Fruit fly (Drosophila melanogaster) whole organism, embryonic: ENCODE results near the gene CG3726.

Source experiments
- Atf-2 ChIP-seq: fragments of 200-800 bp; sonication (Bioruptor generic); optimal IDR thresholded peaks from 2 replicates; lab custom pipeline; 2016; ENCODE audit warnings: missing biosample characterization, missing genetic modification characterization
- CG10959 ChIP-seq: fragments of 200-800 bp; sonication (Bioruptor generic); IDR thresholded peaks from 2 replicates; pipeline ENCODE4 v1.3.6; 2022; ENCODE audit warnings: missing biosample characterization, missing genetic modification characterization
- CG15514 ChIP-seq: fragments of 200-800 bp; sonication (Bioruptor generic); optimal IDR thresholded peaks from 3 replicates; lab custom pipeline; 2017; ENCODE audit warnings: missing biosample characterization, missing genetic modification characterization, mild to moderate bottlenecking, moderate library complexity, missing genetic modification reagents
- CG15601 ChIP-seq: fragments of 200-800 bp; sonication (Bioruptor generic); optimal IDR thresholded peaks from 3 replicates; lab custom pipeline; 2019; ENCODE audit warnings: missing biosample characterization, mild to moderate bottlenecking, missing genetic modification characterization, moderate library complexity
- CG16863 ChIP-seq: fragments of 200-800 bp; sonication (Bioruptor generic); optimal IDR thresholded peaks from 3 replicates; lab custom pipeline; 2016; ENCODE audit warnings: missing biosample characterization, missing genetic modification characterization
- CG17361 ChIP-seq: fragments of 200-800 bp; sonication (Bioruptor generic); IDR thresholded peaks from 3 replicates; pipeline ENCODE4 v1.3.6; 2022; ENCODE audit warnings: missing biosample characterization, missing genetic modification characterization
- CG17385 ChIP-seq: fragments of 200-800 bp; sonication (Bioruptor generic); optimal IDR thresholded peaks from 3 replicates; lab custom pipeline; 2018; ENCODE audit warnings: missing biosample characterization, mild to moderate bottlenecking, missing genetic modification characterization
- CG31224 ChIP-seq: fragments of 200-800 bp; sonication (Bioruptor generic); IDR thresholded peaks from 2 replicates; pipeline ENCODE4 v1.3.6; 2022; ENCODE audit warnings: missing biosample characterization, missing genetic modification characterization
- CG31441 ChIP-seq: fragments of 200-800 bp; sonication (Bioruptor generic); IDR thresholded peaks from 2 replicates; pipeline ENCODE4 v1.3.6; 2022; ENCODE audit warnings: missing biosample characterization, missing genetic modification characterization
- CG3163 ChIP-seq: fragments of 200-800 bp; sonication (Bioruptor generic); optimal IDR thresholded peaks from 3 replicates; lab custom pipeline; 2016; ENCODE audit warnings: missing biosample characterization, missing genetic modification characterization
- CG34376 ChIP-seq: fragments of 200-800 bp; sonication (Bioruptor generic); optimal IDR thresholded peaks from 2 replicates; lab custom pipeline; 2018; ENCODE audit warnings: missing biosample characterization, mild to moderate bottlenecking, missing genetic modification characterization
- CG4328 ChIP-seq: fragments of 200-800 bp; sonication (Bioruptor generic); optimal IDR thresholded peaks from 3 replicates; lab custom pipeline; 2017; ENCODE audit warnings: missing biosample characterization, missing genetic modification reagents, missing genetic modification characterization
- CG4707 ChIP-seq: fragments of 200-800 bp; sonication (Bioruptor generic); optimal IDR thresholded peaks from 2 replicates; lab custom pipeline; 2018; ENCODE audit warnings: missing biosample characterization, mild to moderate bottlenecking, missing genetic modification characterization, moderate library complexity
- CG7928 ChIP-seq: fragments of 200-800 bp; sonication (Bioruptor generic); optimal IDR thresholded peaks from 2 replicates; lab custom pipeline; 2017; ENCODE audit warnings: missing biosample characterization, mild to moderate bottlenecking, missing genetic modification characterization
- CG7963 ChIP-seq: fragments of 200-800 bp; sonication (Bioruptor generic); IDR thresholded peaks from 3 replicates; pipeline ENCODE4 v1.3.6; 2022; ENCODE audit warnings: missing biosample characterization, missing genetic modification characterization; ENCODE audit not compliant: partially characterized antibody
- CG9215 ChIP-seq: fragments of 200-800 bp; sonication (Bioruptor generic); IDR thresholded peaks from 2 replicates; pipeline ENCODE4 v1.3.6; 2022; ENCODE audit warnings: missing biosample characterization, missing genetic modification characterization
- Doc3 ChIP-seq: fragments of 200-800 bp; sonication (Bioruptor generic); IDR thresholded peaks from 3 replicates; pipeline ENCODE4 v1.3.6; 2022; ENCODE audit warnings: missing biosample characterization, missing genetic modification characterization; ENCODE audit not compliant: partially characterized antibody
- Elba2 ChIP-seq: fragments of 200-800 bp; sonication (Bioruptor generic); optimal IDR thresholded peaks from 3 replicates; lab custom pipeline; 2016; ENCODE audit warnings: missing biosample characterization, missing genetic modification characterization
- GATAe ChIP-seq: fragments of 200-800 bp; sonication (Bioruptor generic); conservative IDR thresholded peaks from 2 replicates; pipeline ENCODE4 v1.3.6; 2022; ENCODE audit warnings: missing biosample characterization, missing genetic modification characterization
- Hr78 ChIP-seq, 2 experiments: fragments of 200-800 bp in 1 of 2; fragments of >200 bp in 1 of 2; sonication (Bioruptor generic) in 1 of 2; optimal IDR thresholded peaks; 2 replicates each; lab custom pipeline; 2017 to 2019; ENCODE audit warnings: missing biosample characterization in 2 of 2, missing genetic modification characterization in 2 of 2, mild to moderate bottlenecking in 1 of 2, moderate library complexity in 1 of 2
- Kr ChIP-seq: fragments of 200-800 bp; sonication (Bioruptor generic); optimal IDR thresholded peaks from 2 replicates; lab custom pipeline; 2017; ENCODE audit warnings: missing biosample characterization, mild to moderate bottlenecking, missing genetic modification characterization
- Mad ChIP-seq: fragments of 200-800 bp; sonication (Bioruptor generic); optimal IDR thresholded peaks from 2 replicates; lab custom pipeline; 2016; ENCODE audit warnings: missing biosample characterization, missing genetic modification characterization
- Med ChIP-seq: fragments of 200-800 bp; sonication (Bioruptor generic); peaks from one replicate; lab custom pipeline; 2016; ENCODE audit warnings: missing biosample characterization, missing genetic modification characterization, mild to moderate bottlenecking, inconsistent platforms, moderate library complexity
- Pdp1 ChIP-seq, 2 experiments: fragments of 200-800 bp; sonication (Bioruptor generic); optimal IDR thresholded peaks; 3 replicates each; lab custom pipeline; 2016; ENCODE audit warnings: missing biosample characterization in 2 of 2, missing genetic modification characterization in 2 of 2, mild to moderate bottlenecking in 1 of 2, moderate library complexity in 1 of 2
- bowl ChIP-seq: fragments of 200-800 bp; sonication (Bioruptor generic); IDR thresholded peaks from 2 replicates; pipeline ENCODE4 v1.3.6; 2022; ENCODE audit warnings: missing biosample characterization, missing genetic modification characterization
- caup ChIP-seq: fragments of 200-800 bp; sonication (Bioruptor generic); optimal IDR thresholded peaks from 3 replicates; lab custom pipeline; 2017; ENCODE audit warnings: missing biosample characterization, mild to moderate bottlenecking, missing genetic modification characterization, moderate library complexity; ENCODE audit not compliant: severe bottlenecking
- dmrt11E ChIP-seq: fragments of 200-800 bp; sonication (Bioruptor generic); optimal IDR thresholded peaks from 3 replicates; lab custom pipeline; 2018; ENCODE audit warnings: missing biosample characterization, mild to moderate bottlenecking, missing genetic modification characterization, moderate library complexity
- exex ChIP-seq: fragments of 200-800 bp; sonication (Bioruptor generic); optimal IDR thresholded peaks from 4 replicates; lab custom pipeline; 2018; ENCODE audit warnings: missing biosample characterization, mild to moderate bottlenecking, missing genetic modification characterization, moderate library complexity
- fu2 ChIP-seq: fragments of 200-800 bp; sonication (Bioruptor generic); optimal IDR thresholded peaks from 2 replicates; lab custom pipeline; 2016; ENCODE audit warnings: missing biosample characterization, missing genetic modification characterization
- grn ChIP-seq: fragments of 200-800 bp; sonication (Bioruptor generic); optimal IDR thresholded peaks from 3 replicates; lab custom pipeline; 2017; ENCODE audit warnings: missing biosample characterization, missing genetic modification characterization
- ind ChIP-seq: fragments of 200-800 bp; sonication (Bioruptor generic); optimal IDR thresholded peaks from 3 replicates; lab custom pipeline; 2016; ENCODE audit warnings: missing biosample characterization, missing genetic modification characterization
- kah ChIP-seq: fragments of 200-800 bp; sonication (Bioruptor generic); optimal IDR thresholded peaks from 2 replicates; lab custom pipeline; 2018; ENCODE audit warnings: missing biosample characterization, mild to moderate bottlenecking, missing genetic modification characterization
- klu ChIP-seq: fragments of 200-800 bp; sonication (Bioruptor generic); IDR thresholded peaks from 2 replicates; pipeline ENCODE4 v1.3.6; 2022; ENCODE audit warnings: missing biosample characterization, missing genetic modification characterization
- lab ChIP-seq: fragments of 200-800 bp; sonication (Bioruptor generic); optimal IDR thresholded peaks from 3 replicates; lab custom pipeline; 2017; ENCODE audit warnings: missing biosample characterization, missing genetic modification characterization, mild to moderate bottlenecking, moderate library complexity, missing genetic modification reagents
- mirr ChIP-seq: fragments of 200-800 bp; sonication (Bioruptor generic); optimal IDR thresholded peaks from 3 replicates; lab custom pipeline; 2018; ENCODE audit warnings: missing biosample characterization, mild to moderate bottlenecking, missing genetic modification characterization
- pnt ChIP-seq: fragments of 200-800 bp; sonication (Bioruptor generic); optimal IDR thresholded peaks from 3 replicates; lab custom pipeline; 2016; ENCODE audit warnings: missing biosample characterization, missing genetic modification characterization
- run ChIP-seq: fragments of 200-800 bp; sonication (Bioruptor generic); optimal IDR thresholded peaks from 3 replicates; lab custom pipeline; 2018; ENCODE audit warnings: missing biosample characterization, mild to moderate bottlenecking, missing genetic modification characterization
- sd ChIP-seq: fragments of 200-800 bp; sonication (Bioruptor generic); optimal IDR thresholded peaks from 3 replicates; lab custom pipeline; 2018; ENCODE audit warnings: missing biosample characterization, mild to moderate bottlenecking, missing genetic modification characterization, moderate library complexity
- sens ChIP-seq: fragments of 200-800 bp; sonication (Bioruptor generic); peaks from one replicate; lab custom pipeline; 2016; ENCODE audit warnings: missing biosample characterization, missing genetic modification characterization

CG3726 gene

dm6 chrX:5883394-5883793 is 33.5 kb upstream of the CG3726 start (continued):
- TF ChIP-seq Doc3 (GFP tag; lab: Robert Waterston, UW) (no peak), CG15514 (GFP tag; lab: Kevin White, UChicago) (peak; percentile 64), pnt (GFP tag; lab: Kevin White, UChicago) (peak; percentile 45), Mad (GFP tag; lab: Kevin White, UChicago) (peak; percentile 21), CG9215 (GFP tag; lab: Robert Waterston, UW) (no peak), CG3163 (GFP tag; lab: Kevin White, UChicago) (peak; percentile 15), Hr78 (GFP tag; optimal IDR thresholded peaks at IDR 0.05; lab: Kevin White, UChicago) (no peak), CG31441 (GFP tag; lab: Robert Waterston, UW) (no peak), fu2 (GFP tag; lab: Kevin White, UChicago) (no peak)

DNA sequence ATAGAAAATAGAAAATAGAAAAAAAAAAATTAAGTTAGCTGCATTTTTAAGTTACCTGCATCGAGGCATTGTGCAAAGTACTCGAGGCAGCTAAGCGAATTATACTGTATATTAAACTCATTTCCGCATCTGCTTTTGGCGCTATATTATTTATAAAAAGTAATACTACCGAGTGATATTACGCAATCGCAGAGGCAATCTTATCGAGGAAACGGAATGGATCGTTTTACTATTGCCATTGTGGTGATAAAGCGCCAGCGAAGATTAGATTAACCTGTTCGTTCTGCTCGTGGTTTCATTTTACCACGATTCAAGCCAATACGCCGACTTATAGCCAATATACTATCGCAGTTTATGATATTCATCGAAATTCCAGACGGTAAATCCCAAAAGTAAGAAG is 32.6 kb upstream of the CG3726 start:
- TF ChIP-seq CG16863 (GFP tag; lab: Kevin White, UChicago) = no peak
- TF ChIP-seq sd (tag; lab: Kevin White, UChicago) = peak; percentile 48
- no peak for TF ChIP-seq CG7928 (GFP tag; lab: Kevin White, UChicago)
- no peak for TF ChIP-seq dmrt11E (tag; lab: Kevin White, UChicago)
- peak in 1 of 2 experiments; percentile 88 for TF ChIP-seq Pdp1 (GFP tag; optimal IDR thresholded peaks at IDR 0.05; lab: Kevin White, UChicago)
- peak; percentile 24 for TF ChIP-seq Med (GFP tag; lab: Kevin White, UChicago)
- TF ChIP-seq exex = peak; percentile 39
- TF ChIP-seq GATAe = peak; percentile 22; the same call in 1 of the 2 replicates
- TF ChIP-seq CG31224 (GFP tag; lab: Robert Waterston, UW) = no peak
- no peak for TF ChIP-seq CG7963 (GFP tag; lab: Robert Waterston, UW)
- no peak for TF ChIP-seq CG9215 (GFP tag; lab: Robert Waterston, UW)
- no peak for TF ChIP-seq CG4328 (GFP tag; lab: Kevin White, UChicago)
- TF ChIP-seq kah (GFP tag; lab: Kevin White, UChicago) = no peak

DNA sequence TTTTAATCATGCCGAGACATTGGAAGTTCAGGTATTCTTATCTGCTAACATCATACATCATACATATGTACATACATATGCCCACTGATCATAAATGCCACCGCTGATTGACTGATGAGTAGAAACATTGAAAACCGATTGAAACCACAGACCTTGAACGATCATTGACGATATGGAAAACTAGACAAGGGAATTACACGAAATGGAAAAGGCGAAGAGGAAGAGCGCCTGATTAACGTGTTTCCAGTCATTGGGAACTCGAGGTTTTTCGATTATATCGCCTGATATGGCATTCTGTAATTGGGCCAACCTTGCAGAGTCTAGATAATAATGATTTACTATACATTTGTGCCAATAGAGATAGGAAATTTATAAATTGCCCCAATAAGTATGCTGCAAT is 32.0 kb upstream of the CG3726 start:
- TF ChIP-seq CG4707 (GFP tag; lab: Kevin White, UChicago) (no peak), CG34376 (peak; percentile 92), run (tag; lab: Kevin White, UChicago) (peak; percentile 32), sens (GFP tag; lab: Kevin White, UChicago) (peak; percentile 4), mirr (GFP tag; lab: Kevin White, UChicago) (peak; percentile 96), ind (no peak), klu (GFP tag; lab: Robert Waterston, UW) (no peak), grn (peak; percentile 65), CG17385 (peak; percentile 61), Elba2 (GFP tag; lab: Kevin White, UChicago) (no peak), exex (peak; percentile 94), bowl (GFP tag; lab: Robert Waterston, UW) (no peak), CG17361 (no peak), CG10959 (GFP tag; lab: Robert Waterston, UW) (no peak), Atf-2 (GFP tag; lab: Kevin White, UChicago) (no peak), caup (peak; percentile 76), CG15601 (tag; lab: Kevin White, UChicago) (peak; percentile 30), Kr (GFP tag; lab: Kevin White, UChicago) (no peak), lab (GFP tag; lab: Kevin White, UChicago) (peak; percentile 83)
